Worm (Caenorhabditis elegans): Measurements from ENCODE around the gene wrt-2.

- TF ChIP-seq him-1 (tag; optimal IDR thresholded peaks at IDR 0.05) (no peak), snpc-4 (GFP tag; optimal IDR thresholded peaks at IDR 0.05) (no peak), snpc-4 (tag; optimal IDR thresholded peaks at IDR 0.05) (no peak)
Measured at ce11 chrX:3049233-3049632, 44.9 kb downstream of the wrt-2 start.
